Worm (Caenorhabditis elegans) whole organism, L2 larva: Measurements from ENCODE around the gene C02F5.3.

Experiments used
- lin-39 ChIP-seq: fragments of 150-350 bp; optimal IDR thresholded peaks from 2 replicates; lab custom pipeline; 2014; ENCODE audit warnings: missing biosample characterization, missing genetic modification reagents, missing genetic modification characterization
- nhr-10 ChIP-seq: sonication (generic microtip); optimal IDR thresholded peaks from 2 replicates; lab custom pipeline; 2017; ENCODE audit warnings: missing biosample characterization, missing genetic modification characterization
- nhr-77 ChIP-seq: fragments of 150-350 bp; optimal IDR thresholded peaks from 2 replicates; lab custom pipeline; 2014; ENCODE audit warnings: missing biosample characterization, missing genetic modification characterization
- snpc-4 ChIP-seq: fragments of 150-350 bp; optimal IDR thresholded peaks from 2 replicates; lab custom pipeline; 2014; ENCODE audit warnings: missing biosample characterization, missing genetic modification characterization
- unc-62 ChIP-seq: fragments of 150-350 bp; optimal IDR thresholded peaks from 2 replicates; lab custom pipeline; 2014; ENCODE audit warnings: missing biosample characterization, missing genetic modification reagents, missing genetic modification characterization
- ztf-11 ChIP-seq: sonication (generic microtip); optimal IDR thresholded peaks from 2 replicates; lab custom pipeline; 2017; ENCODE audit warnings: missing biosample characterization, missing genetic modification characterization
- ztf-4 ChIP-seq: fragments of 150-350 bp; optimal IDR thresholded peaks from 2 replicates; lab custom pipeline; 2014; ENCODE audit warnings: missing biosample characterization, missing genetic modification characterization

ce11 chrIII:8244052-8244451 is 1.6 kb upstream of the C02F5.3 start, which contains the start of the genes pbs-6 and cids-1:
- no peak for TF ChIP-seq nhr-10
- no peak for TF ChIP-seq lin-39 (tag; lab: Kevin White, UChicago)
- TF ChIP-seq unc-62 (GFP tag; lab: Kevin White, UChicago), result no peak
- TF ChIP-seq ztf-11 (tag; lab: Kevin White, UChicago), result no peak
- TF ChIP-seq ztf-4 (tag; lab: Kevin White, UChicago), result no peak
- TF ChIP-seq nhr-77 (tag; lab: Kevin White, UChicago), result no peak
- no peak for TF ChIP-seq snpc-4 (tag; lab: Kevin White, UChicago)
